Worm (Caenorhabditis elegans) whole organism, early embryonic: Measurements from ENCODE around the gene ZC477.3.

ENCODE experiments used
- F13C5.2 ChIP-seq: sonication (generic microtip); optimal IDR thresholded peaks from 2 replicates; lab custom pipeline; 2017; ENCODE audit warnings: mild to moderate bottlenecking, missing genetic modification characterization, inconsistent platforms, missing compliant biosample characterization
- aly-1 ChIP-seq: sonication (generic microtip); optimal IDR thresholded peaks from 2 replicates; lab custom pipeline; 2016; ENCODE audit warnings: missing genetic modification characterization, missing compliant biosample characterization
- ama-1 ChIP-seq: fragments of 150-350 bp; optimal IDR thresholded peaks from 2 replicates; lab custom pipeline; 2014
- hmg-4 ChIP-seq: fragments of 200-800 bp; sonication (Bioruptor generic); optimal IDR thresholded peaks from 2 replicates; lab custom pipeline; 2018; ENCODE audit warnings: mild to moderate bottlenecking, missing genetic modification characterization, missing compliant biosample characterization
- pes-1 ChIP-seq: fragments of 200-800 bp; sonication (Bioruptor generic); IDR thresholded peaks from 2 replicates; pipeline ENCODE4 v1.3.6; 2022; ENCODE audit warnings: missing genetic modification reagents, missing genetic modification characterization, missing compliant biosample characterization
- scrt-1 ChIP-seq: fragments of 200-800 bp; sonication (Bioruptor generic); IDR thresholded peaks from 2 replicates; pipeline ENCODE4 v1.3.6; 2022; ENCODE audit warnings: missing genetic modification characterization, missing compliant biosample characterization
- tbx-37 ChIP-seq: fragments of 200-800 bp; sonication (Bioruptor generic); conservative IDR thresholded peaks from 2 replicates; pipeline ENCODE4 v1.3.6; 2022; ENCODE audit warnings: missing genetic modification reagents, missing genetic modification characterization, missing compliant biosample characterization
- tra-4 ChIP-seq: sonication (generic microtip); optimal IDR thresholded peaks from 2 replicates; lab custom pipeline; 2017; ENCODE audit warnings: missing genetic modification characterization, missing compliant biosample characterization

DNA sequence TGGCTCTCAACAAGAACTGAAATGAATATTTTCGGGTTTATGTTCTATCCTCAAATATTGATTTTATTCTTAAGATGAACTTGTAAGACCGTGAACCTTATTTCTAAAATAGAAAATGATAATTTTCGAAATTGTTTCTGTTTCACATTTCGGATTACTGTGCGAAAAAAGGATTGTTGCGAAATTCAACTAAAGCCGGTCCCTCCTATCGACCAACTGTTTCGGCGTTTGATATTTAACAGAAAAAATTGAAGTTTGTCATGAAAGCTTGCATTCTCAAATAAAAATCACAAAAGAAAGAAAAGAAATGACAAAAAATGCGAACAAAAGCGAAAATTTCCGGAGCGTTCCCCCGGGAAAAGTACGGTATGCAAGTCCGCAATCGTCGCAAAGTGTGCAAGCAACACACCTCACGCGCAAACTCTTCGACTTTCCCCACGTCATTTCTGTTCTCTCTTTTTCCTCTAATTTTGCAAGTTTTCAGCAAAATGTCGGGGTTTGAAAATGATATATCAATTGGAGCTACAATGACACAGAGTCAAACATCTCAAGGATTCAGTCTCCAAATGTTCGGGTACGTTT is 45.8 kb downstream of the ZC477.3 start, which contains the start of gene C34D4.4:
- TF ChIP-seq ama-1 (lab: Kevin White, UChicago) (no peak), scrt-1 (GFP tag; lab: Robert Waterston, UW) (no peak), tbx-37 (GFP tag; lab: Robert Waterston, UW) (no peak), hmg-4 (GFP tag; lab: Kevin White, UChicago) (peak; percentile 14), pes-1 (GFP tag; lab: Robert Waterston, UW) (no peak), F13C5.2 (tag; lab: Kevin White, UChicago) (no peak), tra-4 (tag; lab: Kevin White, UChicago) (no peak), aly-1 (no peak)
